Worm (Caenorhabditis elegans) whole organism, early embryonic: ENCODE measurements around the gene Y22D7AL.7.

Experiments
- B0310.2 ChIP-seq: sonication (generic microtip); optimal IDR thresholded peaks from 2 replicates; lab custom pipeline; 2016; ENCODE audit warnings: mild to moderate bottlenecking, missing genetic modification characterization, missing compliant biosample characterization
- F13C5.2 ChIP-seq: sonication (generic microtip); optimal IDR thresholded peaks from 2 replicates; lab custom pipeline; 2017; ENCODE audit warnings: mild to moderate bottlenecking, missing genetic modification characterization, inconsistent platforms, missing compliant biosample characterization
- aly-1 ChIP-seq: sonication (generic microtip); optimal IDR thresholded peaks from 2 replicates; lab custom pipeline; 2016; ENCODE audit warnings: missing genetic modification characterization, missing compliant biosample characterization
- ama-1 ChIP-seq: fragments of 150-350 bp; optimal IDR thresholded peaks from 2 replicates; lab custom pipeline; 2014
- ceh-13 ChIP-seq: fragments of 200-800 bp; sonication (Bioruptor generic); optimal IDR thresholded peaks from 2 replicates; lab custom pipeline; 2018; ENCODE audit warnings: mild to moderate bottlenecking, missing genetic modification characterization, missing compliant biosample characterization
- ceh-36 ChIP-seq: sonication (generic microtip); optimal IDR thresholded peaks from 2 replicates; lab custom pipeline; 2016; ENCODE audit warnings: missing genetic modification characterization, inconsistent platforms, missing compliant biosample characterization
- ets-7 ChIP-seq: sonication (generic microtip); optimal IDR thresholded peaks from 2 replicates; lab custom pipeline; 2016; ENCODE audit warnings: missing genotype, missing genetic modification characterization, missing compliant biosample characterization
- flt-1 ChIP-seq: fragments of 200-800 bp; sonication (Bioruptor generic); IDR thresholded peaks from 2 replicates; pipeline ENCODE4 v1.3.6; 2022; ENCODE audit warnings: missing genetic modification characterization, missing compliant biosample characterization
- hmbx-1 ChIP-seq: sonication (generic microtip); optimal IDR thresholded peaks from 2 replicates; lab custom pipeline; 2016; ENCODE audit warnings: mild to moderate bottlenecking, missing genetic modification characterization, missing compliant biosample characterization
- hmg-4 ChIP-seq: fragments of 200-800 bp; sonication (Bioruptor generic); optimal IDR thresholded peaks from 2 replicates; lab custom pipeline; 2018; ENCODE audit warnings: mild to moderate bottlenecking, missing genetic modification characterization, missing compliant biosample characterization
- hnd-1 ChIP-seq: sonication (generic microtip); optimal IDR thresholded peaks from 2 replicates; lab custom pipeline; 2016; ENCODE audit warnings: missing genetic modification characterization, missing compliant biosample characterization
- pes-1 ChIP-seq: fragments of 200-800 bp; sonication (Bioruptor generic); IDR thresholded peaks from 2 replicates; pipeline ENCODE4 v1.3.6; 2022; ENCODE audit warnings: missing genetic modification reagents, missing genetic modification characterization, missing compliant biosample characterization
- scrt-1 ChIP-seq: fragments of 200-800 bp; sonication (Bioruptor generic); IDR thresholded peaks from 2 replicates; pipeline ENCODE4 v1.3.6; 2022; ENCODE audit warnings: missing genetic modification characterization, missing compliant biosample characterization
- sea-1 ChIP-seq: fragments of 200-800 bp; sonication (Bioruptor generic); conservative IDR thresholded peaks from 2 replicates; pipeline ENCODE4 v1.3.6; 2022; ENCODE audit warnings: missing genetic modification characterization, missing compliant biosample characterization
- tbx-11 ChIP-seq: fragments of 200-800 bp; sonication (Bioruptor generic); IDR thresholded peaks from 2 replicates; pipeline ENCODE4 v1.3.6; 2022; ENCODE audit warnings: missing genetic modification characterization, missing compliant biosample characterization
- tbx-37 ChIP-seq: fragments of 200-800 bp; sonication (Bioruptor generic); conservative IDR thresholded peaks from 2 replicates; pipeline ENCODE4 v1.3.6; 2022; ENCODE audit warnings: missing genetic modification reagents, missing genetic modification characterization, missing compliant biosample characterization
- tra-4 ChIP-seq: sonication (generic microtip); optimal IDR thresholded peaks from 2 replicates; lab custom pipeline; 2017; ENCODE audit warnings: missing genetic modification characterization, missing compliant biosample characterization

Y22D7AL.7 gene

ce11 chrIII:1616245-1617026, 39.9 kb downstream of the Y22D7AL.7 start:
- TF ChIP-seq sea-1 (GFP tag; lab: Robert Waterston, UW) (0 out of 2 replicates have a peak, but pooled peaks have one; percentile 38), flt-1 (no peak), B0310.2 (tag; lab: Kevin White, UChicago) (peak; percentile 44), tbx-11 (GFP tag; lab: Robert Waterston, UW) (no peak), aly-1 (no peak), hmg-4 (GFP tag; lab: Kevin White, UChicago) (no peak), pes-1 (GFP tag; lab: Robert Waterston, UW) (no peak), scrt-1 (GFP tag; lab: Robert Waterston, UW) (no peak), tra-4 (tag; lab: Kevin White, UChicago) (no peak)

- no peak for TF ChIP-seq hmg-4 (GFP tag; lab: Kevin White, UChicago)
- TF ChIP-seq tra-4 (tag; lab: Kevin White, UChicago) = no peak
- no peak for TF ChIP-seq scrt-1 (GFP tag; lab: Robert Waterston, UW)
- TF ChIP-seq B0310.2 (tag; lab: Kevin White, UChicago) = no peak
- no peak for TF ChIP-seq tbx-37 (GFP tag; lab: Robert Waterston, UW)
- no peak for TF ChIP-seq ets-7
- no peak for TF ChIP-seq hmbx-1 (tag; lab: Kevin White, UChicago)
- TF ChIP-seq pes-1 (GFP tag; lab: Robert Waterston, UW) = no peak
- no peak for TF ChIP-seq ceh-13
- no peak for TF ChIP-seq aly-1
- no peak for TF ChIP-seq ama-1
- TF ChIP-seq flt-1 = no peak
- TF ChIP-seq tbx-11 (GFP tag; lab: Robert Waterston, UW) = no peak
Observed at ce11 chrIII:1618312-1618711, 41.8 kb downstream of the Y22D7AL.7 start.

ce11 chrIII:1618915-1619314, 42.4 kb downstream of the Y22D7AL.7 start, which contains the start of gene Y22D7AL.10:
Gene Y22D7AL.10, minus strand, starts transcription at chrIII:1618929.
- TF ChIP-seq tbx-11 (GFP tag; lab: Robert Waterston, UW) = peak; percentile 72
- peak; percentile 44 for TF ChIP-seq B0310.2 (tag; lab: Kevin White, UChicago)
- TF ChIP-seq aly-1 = peak; percentile 41
- no peak for TF ChIP-seq ama-1
- TF ChIP-seq tbx-37 (GFP tag; lab: Robert Waterston, UW) = peak; percentile 25; the same call in 1 of the 2 replicates
- peak; percentile 57 for TF ChIP-seq tra-4 (tag; lab: Kevin White, UChicago)
- peak; percentile 77 for TF ChIP-seq scrt-1 (GFP tag; lab: Robert Waterston, UW)
- peak; percentile 92 for TF ChIP-seq F13C5.2 (tag; lab: Kevin White, UChicago)
- peak; percentile 68 for TF ChIP-seq ceh-13
- TF ChIP-seq sea-1 (GFP tag; lab: Robert Waterston, UW) = peak; percentile 82
- TF ChIP-seq hmg-4 (GFP tag; lab: Kevin White, UChicago) = peak; percentile 87
- TF ChIP-seq flt-1 = peak; percentile 67
- peak; percentile 17 for TF ChIP-seq hmbx-1 (tag; lab: Kevin White, UChicago)
- peak; percentile 68 for TF ChIP-seq ets-7
- TF ChIP-seq hnd-1 = peak; percentile 58
- TF ChIP-seq ceh-36 (tag; lab: Kevin White, UChicago) = peak; percentile 75
- peak; percentile 83 for TF ChIP-seq pes-1 (GFP tag; lab: Robert Waterston, UW)

- TF ChIP-seq hnd-1 (no peak), ets-7 (no peak), tbx-11 (GFP tag; lab: Robert Waterston, UW) (no peak), ceh-36 (tag; lab: Kevin White, UChicago) (no peak)
Observed at ce11 chrIII:1619442-1619841, 42.9 kb downstream of the Y22D7AL.7 start, which contains the start of gene hsp-60. Gene hsp-60, plus strand, starts transcription at chrIII:1619742.

ce11 chrIII:1619890-1620289, 43.3 kb downstream of the Y22D7AL.7 start:
- TF ChIP-seq ama-1 = no peak
- TF ChIP-seq pes-1 (GFP tag; lab: Robert Waterston, UW) = no peak
- TF ChIP-seq B0310.2 (tag; lab: Kevin White, UChicago) = no peak
- TF ChIP-seq tbx-37 (GFP tag; lab: Robert Waterston, UW) = no peak
- no peak for TF ChIP-seq scrt-1 (GFP tag; lab: Robert Waterston, UW)
- no peak for TF ChIP-seq hnd-1
- no peak for TF ChIP-seq sea-1 (GFP tag; lab: Robert Waterston, UW)
- TF ChIP-seq hmg-4 (GFP tag; lab: Kevin White, UChicago) = no peak
- TF ChIP-seq F13C5.2 (tag; lab: Kevin White, UChicago) = no peak
- no peak for TF ChIP-seq flt-1
- no peak for TF ChIP-seq tra-4 (tag; lab: Kevin White, UChicago)

- TF ChIP-seq sea-1 (GFP tag; lab: Robert Waterston, UW) = no peak
Observed at ce11 chrIII:1621330-1621729, 44.8 kb downstream of the Y22D7AL.7 start.

- TF ChIP-seq ets-7 (no peak), hmg-4 (GFP tag; lab: Kevin White, UChicago) (no peak), ama-1 (no peak), scrt-1 (GFP tag; lab: Robert Waterston, UW) (no peak), sea-1 (GFP tag; lab: Robert Waterston, UW) (no peak), tbx-11 (GFP tag; lab: Robert Waterston, UW) (no peak), hnd-1 (no peak), ceh-36 (tag; lab: Kevin White, UChicago) (no peak), B0310.2 (tag; lab: Kevin White, UChicago) (no peak), ceh-13 (no peak), flt-1 (no peak), pes-1 (GFP tag; lab: Robert Waterston, UW) (no peak), tbx-37 (GFP tag; lab: Robert Waterston, UW) (no peak), F13C5.2 (tag; lab: Kevin White, UChicago) (no peak), hmbx-1 (tag; lab: Kevin White, UChicago) (no peak), aly-1 (no peak), tra-4 (tag; lab: Kevin White, UChicago) (no peak)
Observed at ce11 chrIII:1622329-1622728, 45.8 kb downstream of the Y22D7AL.7 start.
